Fruit fly (Drosophila melanogaster): ENCODE results near the gene gudu.

Gene gudu

DNA sequence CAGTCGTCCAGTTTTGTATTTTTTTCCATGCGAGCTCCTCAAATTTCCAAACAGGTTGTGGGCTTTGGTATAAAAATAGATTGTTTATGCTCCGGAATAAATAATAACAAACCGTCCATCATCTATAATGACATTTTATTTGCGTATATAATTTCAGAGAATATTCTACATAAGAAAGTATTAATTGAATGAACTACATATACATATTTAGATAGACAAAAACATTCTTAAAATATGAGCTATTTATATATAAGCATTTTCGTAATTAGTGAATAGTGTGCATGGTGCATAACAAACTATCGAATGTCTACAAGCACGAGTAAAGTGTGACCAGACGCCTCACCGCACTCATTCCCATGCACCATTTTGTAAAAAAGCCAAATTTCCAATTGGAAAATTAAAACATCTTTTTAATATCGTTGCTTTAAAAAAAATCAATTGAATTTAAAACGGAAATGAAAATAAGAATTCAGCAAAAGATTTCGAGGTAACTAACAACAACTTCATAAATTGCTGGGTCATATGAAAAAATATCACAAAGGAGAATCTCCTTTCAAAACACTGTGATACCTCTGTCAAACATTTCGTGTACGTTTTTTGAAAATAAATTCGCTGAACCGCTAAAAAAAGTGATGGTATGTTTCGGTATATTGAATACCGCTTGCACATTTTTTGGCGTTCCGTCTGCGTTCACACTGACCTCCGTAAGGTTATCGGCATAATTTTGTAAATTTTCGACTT lies 38.2 kb downstream of the gudu start, which contains the start of gene muc (continued):
- TF ChIP-seq hb (GFP tag; IDR thresholded peaks at IDR 0.05; ENCODE audit: partially characterized antibody) (peak; percentile 22; the same call in 1 of the 3 replicates), CG6791 (GFP tag; IDR thresholded peaks at IDR 0.05; ENCODE audit: partially characterized antibody) (peak; percentile 74), yki (optimal IDR thresholded peaks at IDR 0.05) (no peak), shn (GFP tag; optimal IDR thresholded peaks at IDR 0.05) (peak; percentile 41), CG18262 (tag; optimal IDR thresholded peaks at IDR 0.05) (peak; percentile 29), CG10267 (tag; optimal IDR thresholded peaks at IDR 0.05) (peak; percentile 39), CG4820 (GFP tag; optimal IDR thresholded peaks at IDR 0.05) (peak; percentile 20), CTCF (GFP tag; optimal IDR thresholded peaks at IDR 0.05) (no peak), Hey (tag; optimal IDR thresholded peaks at IDR 0.05) (no peak), Ptx1 (GFP tag; IDR thresholded peaks at IDR 0.05) (peak; percentile 27; the same call in 1 of the 2 replicates), CG3995 (GFP tag; optimal IDR thresholded peaks at IDR 0.05) (peak; percentile 3), CG42726 (GFP tag; IDR thresholded peaks at IDR 0.05; ENCODE audit: partially characterized antibody) (peak; percentile 60), Xbp1 (GFP tag; optimal IDR thresholded peaks at IDR 0.05) (peak; percentile 54), CG6683 (GFP tag; optimal IDR thresholded peaks at IDR 0.05) (no peak), slp2 (GFP tag; optimal IDR thresholded peaks at IDR 0.05) (no peak), CG7745 (tag; optimal IDR thresholded peaks at IDR 0.05) (no peak), Elba2 (GFP tag; optimal IDR thresholded peaks at IDR 0.05) (peak; percentile 92), B-H2 (GFP tag; optimal IDR thresholded peaks at IDR 0.05) (peak; percentile 33), CG10321 (GFP tag; IDR thresholded peaks at IDR 0.05) (no peak), CG4404 (GFP tag; IDR thresholded peaks at IDR 0.05) (no peak), CrebB (tag; optimal IDR thresholded peaks at IDR 0.05) (no peak), sd (tag; optimal IDR thresholded peaks at IDR 0.05) (peak; percentile 26), CG2875 (GFP tag; optimal IDR thresholded peaks at IDR 0.05) (no peak), CG5180 (GFP tag; optimal IDR thresholded peaks at IDR 0.05) (no peak), CG3281 (GFP tag; optimal IDR thresholded peaks at IDR 0.05) (no peak), pb (GFP tag; optimal IDR thresholded peaks at IDR 0.05) (no peak), Chrac-16 (GFP tag; optimal IDR thresholded peaks at IDR 0.05) (peak; percentile 43), fru (optimal IDR thresholded peaks at IDR 0.05) (no peak), mld (GFP tag; IDR thresholded peaks at IDR 0.05; ENCODE audit: partially characterized antibody) (peak; percentile 44; the same call in 1 of the 3 replicates), CG12071 (GFP tag; optimal IDR thresholded peaks at IDR 0.05) (no peak), Sox100B (GFP tag; optimal IDR thresholded peaks at IDR 0.05) (no peak), caup (GFP tag; optimal IDR thresholded peaks at IDR 0.05; ENCODE audit: severe bottlenecking) (no peak), stwl (tag; optimal IDR thresholded peaks at IDR 0.05) (peak; percentile 71), ci (GFP tag; IDR thresholded peaks at IDR 0.05) (0 out of 3 replicates have a peak, but pooled peaks have one; percentile 29), pan (optimal IDR thresholded peaks at IDR 0.05) (no peak), pan (GFP tag; optimal IDR thresholded peaks at IDR 0.05 in 1 of 2, IDR thresholded peaks at IDR 0.05 in 1 of 2) (peak in 1 of 2 experiments; percentile 59), HmgZ (tag; optimal IDR thresholded peaks at IDR 0.05) (no peak), CG17612 (GFP tag; IDR thresholded peaks at IDR 0.05) (no peak), NfI (GFP tag; optimal IDR thresholded peaks at IDR 0.05) (peak; percentile 6), Sin3A (optimal IDR thresholded peaks at IDR 0.05) (peak; percentile 86), CG12391 (tag; optimal IDR thresholded peaks at IDR 0.05) (peak; percentile 68), Pdp1 (GFP tag; optimal IDR thresholded peaks at IDR 0.05) (peak; percentile 28 to 38), Fer2 (tag; optimal IDR thresholded peaks at IDR 0.05) (peak; percentile 2), Hmr (GFP tag; optimal IDR thresholded peaks at IDR 0.05) (peak; percentile 77), E2f1 (GFP tag; IDR thresholded peaks at IDR 0.05) (no peak), Myb (GFP tag; optimal IDR thresholded peaks at IDR 0.05) (peak; percentile 54), gro (GFP tag; optimal IDR thresholded peaks at IDR 0.05) (no peak), HLH54F (GFP tag; optimal IDR thresholded peaks at IDR 0.05) (peak; percentile 19), cad (GFP tag; optimal IDR thresholded peaks at IDR 0.05) (no peak), CG11695 (GFP tag; IDR thresholded peaks at IDR 0.05) (no peak), Dbx (GFP tag; IDR thresholded peaks at IDR 0.05) (no peak)

Data from whole organism, embryonic.